Worm (Caenorhabditis elegans) whole organism, L4 larva: ENCODE data around the gene acbp-8.

Experiments
- F10B5.3 ChIP-seq: sonication (generic microtip); optimal IDR thresholded peaks from 2 replicates; lab custom pipeline; 2016; ENCODE audit warnings: mild to moderate bottlenecking, missing genetic modification characterization, missing compliant biosample characterization
- cey-2 ChIP-seq: sonication (generic microtip); optimal IDR thresholded peaks from 3 replicates; lab custom pipeline; 2017; ENCODE audit warnings: missing genetic modification characterization, mild to moderate bottlenecking, missing compliant biosample characterization, antibody characterized with exemption, borderline replicate concordance; ENCODE audit not compliant: insufficient read depth
- dpl-1 ChIP-seq: fragments of 150-350 bp; optimal IDR thresholded peaks from 2 replicates; lab custom pipeline; 2014; ENCODE audit warnings: missing biosample characterization, missing genetic modification reagents, missing genetic modification characterization
- fkh-10 ChIP-seq: fragments of 150-350 bp; optimal IDR thresholded peaks from 2 replicates; lab custom pipeline; 2014; ENCODE audit warnings: missing biosample characterization, missing genetic modification reagents, missing genetic modification characterization
- lin-13 ChIP-seq: fragments of 150-350 bp; optimal IDR thresholded peaks from 2 replicates; lab custom pipeline; 2014; ENCODE audit warnings: missing biosample characterization, missing genetic modification reagents, missing genetic modification characterization
- lin-15B ChIP-seq: fragments of 150-350 bp; sonication (generic microtip); optimal IDR thresholded peaks from 3 replicates; lab custom pipeline; 2014; ENCODE audit warnings: missing biosample characterization, missing genetic modification characterization
- lin-39 ChIP-seq: fragments of 150-350 bp; optimal IDR thresholded peaks from 2 replicates; lab custom pipeline; 2014; ENCODE audit warnings: missing biosample characterization, missing genetic modification reagents, missing genetic modification characterization
- nhr-237 ChIP-seq: sonication (generic microtip); optimal IDR thresholded peaks from 2 replicates; lab custom pipeline; 2017; ENCODE audit warnings: missing biosample characterization, missing genetic modification characterization
- tag-97 ChIP-seq: fragments of 200-800 bp; sonication (Bioruptor generic); IDR thresholded peaks from 2 replicates; pipeline ENCODE4 v1.3.6; 2022; ENCODE audit warnings: missing genetic modification characterization, missing compliant biosample characterization

ce11 chrIII:2596984-2597454, 31.8 kb upstream of the acbp-8 start, which contains the start of gene apb-1:
- TF ChIP-seq tag-97 = no peak
- TF ChIP-seq lin-13 = peak; percentile 65
- peak; percentile 95 for TF ChIP-seq fkh-10
- TF ChIP-seq lin-15B (tag; lab: Kevin White, UChicago) = no peak
- no peak for TF ChIP-seq nhr-237
- no peak for TF ChIP-seq cey-2 (tag; lab: Kevin White, UChicago)
- TF ChIP-seq dpl-1 (GFP tag; lab: Kevin White, UChicago) = peak; percentile 88
- TF ChIP-seq F10B5.3 (tag; lab: Kevin White, UChicago) = peak; percentile 80
- no peak for TF ChIP-seq lin-39
